Fruit fly (Drosophila melanogaster) whole organism, embryonic: ENCODE measurements around the gene Sk1.
A peak's percentile ranks its signal among the peaks of the same experiment; 100 is the strongest.

Source experiments
- Bteb2 ChIP-seq: fragments of 200-800 bp; sonication (Bioruptor generic); optimal IDR thresholded peaks from 2 replicates; lab custom pipeline; 2016; ENCODE audit warnings: missing biosample characterization, missing genetic modification characterization
- CG10543 ChIP-seq: fragments of 200-800 bp; sonication (Bioruptor generic); optimal IDR thresholded peaks from 3 replicates; lab custom pipeline; 2017; ENCODE audit warnings: missing biosample characterization, mild to moderate bottlenecking, missing genetic modification characterization, moderate library complexity
- CG11696 ChIP-seq: fragments of 200-800 bp; sonication (Bioruptor generic); IDR thresholded peaks from 2 replicates; pipeline ENCODE4 v1.3.6; 2022; ENCODE audit warnings: missing biosample characterization, missing genetic modification characterization
- CG12942 ChIP-seq: fragments of 200-800 bp; sonication (Bioruptor generic); optimal IDR thresholded peaks from 3 replicates; lab custom pipeline; 2016; ENCODE audit warnings: missing biosample characterization, missing genetic modification characterization
- CG16815 ChIP-seq: fragments of 200-800 bp; sonication (Bioruptor generic); optimal IDR thresholded peaks from 3 replicates; lab custom pipeline; 2017; ENCODE audit warnings: missing biosample characterization, mild to moderate bottlenecking, missing genetic modification characterization
- CG17328 ChIP-seq: fragments of 200-800 bp; sonication (Bioruptor generic); IDR thresholded peaks from 2 replicates; pipeline ENCODE4 v1.3.6; 2022; ENCODE audit warnings: missing biosample characterization, missing genetic modification characterization
- CG17568 ChIP-seq: fragments of 200-800 bp; sonication (Bioruptor generic); optimal IDR thresholded peaks from 2 replicates; lab custom pipeline; 2018; ENCODE audit warnings: missing biosample characterization, mild to moderate bottlenecking, missing genetic modification characterization, moderate library complexity
- CG2120 ChIP-seq: fragments of 200-800 bp; sonication (Bioruptor generic); optimal IDR thresholded peaks from 3 replicates; lab custom pipeline; 2016; ENCODE audit warnings: missing biosample characterization, missing genetic modification characterization
- CG2202 ChIP-seq: fragments of 200-800 bp; sonication (Bioruptor generic); optimal IDR thresholded peaks from 2 replicates; lab custom pipeline; 2018; ENCODE audit warnings: missing biosample characterization, mild to moderate bottlenecking, missing genetic modification characterization
- CG2678 ChIP-seq: fragments of 200-800 bp; sonication (Bioruptor generic); optimal IDR thresholded peaks from 3 replicates; lab custom pipeline; 2019; ENCODE audit warnings: missing biosample characterization, mild to moderate bottlenecking, missing genetic modification characterization, moderate library complexity
- CG32532 ChIP-seq: fragments of 200-800 bp; sonication (Bioruptor generic); IDR thresholded peaks from 2 replicates; pipeline ENCODE4 v1.3.6; 2022; ENCODE audit warnings: missing biosample characterization, missing genetic modification characterization
- CG3847 ChIP-seq: fragments of 200-800 bp; sonication (Bioruptor generic); IDR thresholded peaks from 2 replicates; pipeline ENCODE4 v1.3.6; 2022; ENCODE audit warnings: missing biosample characterization, missing genetic modification characterization
- CG4707 ChIP-seq: fragments of 200-800 bp; sonication (Bioruptor generic); optimal IDR thresholded peaks from 2 replicates; lab custom pipeline; 2018; ENCODE audit warnings: missing biosample characterization, mild to moderate bottlenecking, missing genetic modification characterization, moderate library complexity
- CG5245 ChIP-seq: fragments of 200-800 bp; sonication (Bioruptor generic); optimal IDR thresholded peaks from 3 replicates; lab custom pipeline; 2016; ENCODE audit warnings: missing biosample characterization, missing genetic modification characterization
- CG8765 ChIP-seq: fragments of 200-800 bp; sonication (Bioruptor generic); IDR thresholded peaks from 2 replicates; pipeline ENCODE4 v1.3.6; 2022; ENCODE audit warnings: missing biosample characterization, missing genetic modification characterization
- CG9609 ChIP-seq: fragments of 200-800 bp; sonication (Bioruptor generic); optimal IDR thresholded peaks from 3 replicates; lab custom pipeline; 2016; ENCODE audit warnings: missing biosample characterization, missing genetic modification characterization
- CG9932 ChIP-seq: fragments of 200-800 bp; sonication (Bioruptor generic); IDR thresholded peaks from 2 replicates; pipeline ENCODE4 v1.3.6; 2022; ENCODE audit warnings: missing biosample characterization, missing genetic modification characterization
- Drgx ChIP-seq: fragments of 200-800 bp; sonication (Bioruptor generic); IDR thresholded peaks from 2 replicates; pipeline ENCODE4 v1.3.6; 2022; ENCODE audit warnings: missing biosample characterization, missing genetic modification characterization
- Fer1 ChIP-seq: fragments of 200-800 bp; sonication (Bioruptor generic); optimal IDR thresholded peaks from 2 replicates; lab custom pipeline; 2017; ENCODE audit warnings: missing biosample characterization, mild to moderate bottlenecking, missing genetic modification characterization
- Gsc ChIP-seq: fragments of 200-800 bp; sonication (Bioruptor generic); IDR thresholded peaks from 2 replicates; pipeline ENCODE4 v1.3.6; 2022; ENCODE audit warnings: missing biosample characterization, missing genetic modification characterization
- Lim3 ChIP-seq: fragments of 200-800 bp; sonication (Bioruptor generic); IDR thresholded peaks from 2 replicates; pipeline ENCODE4 v1.3.6; 2022; ENCODE audit warnings: missing biosample characterization, missing genetic modification characterization
- Med ChIP-seq: fragments of 200-800 bp; sonication (Bioruptor generic); peaks from one replicate; lab custom pipeline; 2016; ENCODE audit warnings: missing biosample characterization, missing genetic modification characterization, mild to moderate bottlenecking, inconsistent platforms, moderate library complexity
- Ptx1 ChIP-seq: fragments of 200-800 bp; sonication (Bioruptor generic); IDR thresholded peaks from 2 replicates; pipeline ENCODE4 v1.3.6; 2022; ENCODE audit warnings: missing biosample characterization, missing genetic modification characterization
- Rfx ChIP-seq: fragments of 200-800 bp; sonication (Bioruptor generic); IDR thresholded peaks from 2 replicates; pipeline ENCODE4 v1.3.6; 2022; ENCODE audit warnings: missing biosample characterization, missing genetic modification characterization
- ase ChIP-seq: fragments of 200-800 bp; sonication (Bioruptor generic); IDR thresholded peaks from 3 replicates; pipeline ENCODE4 v1.3.6; 2022; ENCODE audit warnings: missing biosample characterization, missing genetic modification characterization
- caup ChIP-seq: fragments of 200-800 bp; sonication (Bioruptor generic); optimal IDR thresholded peaks from 3 replicates; lab custom pipeline; 2017; ENCODE audit warnings: missing biosample characterization, mild to moderate bottlenecking, missing genetic modification characterization, moderate library complexity; ENCODE audit not compliant: severe bottlenecking
- dan ChIP-seq: fragments of 200-800 bp; sonication (Bioruptor generic); IDR thresholded peaks from 2 replicates; pipeline ENCODE4 v1.3.6; 2022; ENCODE audit warnings: missing biosample characterization, missing genetic modification characterization
- eyg ChIP-seq: fragments of 200-800 bp; sonication (Bioruptor generic); optimal IDR thresholded peaks from 3 replicates; lab custom pipeline; 2016; ENCODE audit warnings: missing biosample characterization, missing genetic modification characterization
- gem ChIP-seq: fragments of 200-800 bp; sonication (Bioruptor generic); optimal IDR thresholded peaks from 2 replicates; lab custom pipeline; 2019; ENCODE audit warnings: missing biosample characterization, mild to moderate bottlenecking, missing genetic modification characterization, moderate library complexity
- grau ChIP-seq: fragments of 200-800 bp; optimal IDR thresholded peaks from 3 replicates; lab custom pipeline; 2019; ENCODE audit warnings: missing biosample characterization, mild to moderate bottlenecking, missing genetic modification characterization, moderate library complexity
- klu ChIP-seq: fragments of 200-800 bp; sonication (Bioruptor generic); IDR thresholded peaks from 2 replicates; pipeline ENCODE4 v1.3.6; 2022; ENCODE audit warnings: missing biosample characterization, missing genetic modification characterization
- lmd ChIP-seq: fragments of 200-800 bp; sonication (Bioruptor generic); IDR thresholded peaks from 2 replicates; pipeline ENCODE4 v1.3.6; 2022; ENCODE audit warnings: missing biosample characterization, missing genetic modification characterization
- nau ChIP-seq: fragments of 200-800 bp; sonication (Bioruptor generic); optimal IDR thresholded peaks from 3 replicates; lab custom pipeline; 2017; ENCODE audit warnings: missing biosample characterization, mild to moderate bottlenecking, missing genetic modification characterization, missing genetic modification reagents
- pfk ChIP-seq: fragments of 200-800 bp; sonication (Bioruptor generic); optimal IDR thresholded peaks from 2 replicates; lab custom pipeline; 2018; ENCODE audit warnings: missing biosample characterization, mild to moderate bottlenecking, missing genetic modification characterization, moderate library complexity
- prd ChIP-seq, 3 experiments: fragments of >200 bp in 2 of 3; fragments of 200-800 bp in 1 of 3; sonication (Bioruptor generic) in 1 of 3; optimal IDR thresholded peaks in 2 of 3; IDR thresholded peaks in 1 of 3; 2 replicates in 2 of 3; 3 replicates in 1 of 3; pipeline versions ENCODE4 v1.3.6 to Lab custom; 2017 to 2022; ENCODE audit warnings: missing biosample characterization in 1 of 3, missing genetic modification characterization in 1 of 3
- slbo ChIP-seq: fragments of 200-800 bp; sonication (Bioruptor generic); IDR thresholded peaks from 2 replicates; pipeline ENCODE4 v1.3.6; 2022; ENCODE audit warnings: missing biosample characterization, missing genetic modification characterization
- so ChIP-seq: fragments of 200-800 bp; sonication (Bioruptor generic); IDR thresholded peaks from 3 replicates; pipeline ENCODE4 v1.3.6; 2022; ENCODE audit warnings: missing biosample characterization, missing genetic modification characterization
- tin ChIP-seq: fragments of 200-800 bp; sonication (Bioruptor generic); optimal IDR thresholded peaks from 3 replicates; lab custom pipeline; 2016; ENCODE audit warnings: missing biosample characterization, missing genetic modification characterization
- vvl ChIP-seq: fragments of 200-800 bp; sonication (Bioruptor generic); IDR thresholded peaks from 2 replicates; pipeline ENCODE4 v1.3.6; 2022; ENCODE audit warnings: missing biosample characterization, missing genetic modification characterization

Sk1 gene

DNA sequence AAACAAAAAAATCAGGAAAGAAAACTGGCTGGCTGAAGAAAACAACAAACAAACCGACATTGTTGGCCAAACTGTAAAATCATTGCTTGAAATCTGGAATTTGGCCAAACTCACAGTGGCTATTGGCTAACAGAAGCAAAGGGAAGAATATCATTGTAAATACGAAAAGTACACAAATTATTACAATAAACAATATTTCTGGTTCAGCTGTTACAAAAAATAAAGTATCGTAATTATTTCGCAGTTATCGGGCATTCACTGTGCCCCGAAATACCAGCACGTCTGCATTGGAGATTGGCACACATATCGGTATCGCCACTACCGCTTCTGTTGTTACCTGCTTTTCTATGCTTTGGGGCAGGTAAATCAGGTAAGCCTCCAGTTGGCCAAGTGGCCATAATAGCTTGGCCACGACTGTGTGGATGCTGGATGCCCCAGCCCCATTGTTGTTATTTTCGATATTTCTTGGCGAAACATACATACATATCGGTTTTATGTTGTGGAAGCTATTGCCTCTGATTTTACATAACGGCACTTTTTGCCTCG is 8.8 kb downstream of the Sk1 start (continued):
- TF ChIP-seq CG2202 (tag; lab: Kevin White, UChicago) (no peak), CG4707 (no peak), nau (no peak), CG2120 (GFP tag; lab: Kevin White, UChicago) (peak; percentile 70), klu (no peak), pfk (GFP tag; lab: Kevin White, UChicago) (no peak), CG11696 (GFP tag; lab: Robert Waterston, UW) (no peak), CG8765 (GFP tag; lab: Robert Waterston, UW) (peak; percentile 28; the same call in 1 of the 2 replicates), CG12942 (GFP tag; lab: Kevin White, UChicago) (no peak), vvl (peak; percentile 77; the same call in 1 of the 2 replicates), lmd (GFP tag; lab: Robert Waterston, UW) (peak; percentile 69), CG16815 (GFP tag; lab: Kevin White, UChicago) (no peak), CG10543 (GFP tag; lab: Kevin White, UChicago) (no peak), tin (GFP tag; lab: Kevin White, UChicago) (peak; percentile 21), Fer1 (GFP tag; lab: Kevin White, UChicago) (peak; percentile 46)

DNA sequence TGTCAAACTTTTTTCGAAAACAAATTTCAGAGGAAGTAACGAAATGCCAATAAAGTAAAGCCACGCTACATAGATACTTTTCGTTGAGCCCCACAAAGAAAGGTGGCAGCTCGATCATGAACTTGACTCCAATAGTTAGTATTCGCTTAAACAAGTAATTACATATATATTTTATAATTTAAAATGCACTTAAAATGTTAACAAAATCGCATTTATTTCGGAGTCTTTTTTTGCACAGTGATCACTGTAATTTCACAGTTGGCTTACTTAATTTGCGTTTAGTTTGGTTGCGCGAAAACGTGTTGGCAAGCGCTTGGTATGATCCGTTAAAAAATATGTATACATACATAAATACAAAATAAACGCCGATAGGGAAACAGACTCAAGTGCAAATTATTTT is 9.3 kb downstream of the Sk1 start:
- TF ChIP-seq Bteb2 (GFP tag; lab: Kevin White, UChicago), result no peak
- peak; percentile 55 for TF ChIP-seq grau
- no peak for TF ChIP-seq Lim3 (GFP tag; lab: Robert Waterston, UW)
- 0 out of 2 replicates have a peak, but pooled peaks have one; percentile 8 for TF ChIP-seq CG17328 (GFP tag; lab: Robert Waterston, UW)
- peak; percentile 66 for TF ChIP-seq Med (GFP tag; lab: Kevin White, UChicago)
- TF ChIP-seq prd (optimal IDR thresholded peaks at IDR 0.05; lab: Kevin White, UChicago), result no peak
- TF ChIP-seq prd (GFP tag; IDR thresholded peaks at IDR 0.05; lab: Robert Waterston, UW), result 0 out of 3 replicates have a peak, but pooled peaks have one; percentile 23
- TF ChIP-seq lmd (GFP tag; lab: Robert Waterston, UW), result peak; percentile 12; the same call in 1 of the 2 replicates
- TF ChIP-seq CG17568 (GFP tag; lab: Kevin White, UChicago), result no peak
- TF ChIP-seq Gsc, result no peak
- TF ChIP-seq Rfx (GFP tag; lab: Robert Waterston, UW), result peak; percentile 36
- 0 out of 2 replicates have a peak, but pooled peaks have one; percentile 24 for TF ChIP-seq Ptx1
- TF ChIP-seq Drgx, result peak; percentile 45
- no peak for TF ChIP-seq CG3847 (GFP tag; lab: Robert Waterston, UW)
- 0 out of 2 replicates have a peak, but pooled peaks have one; percentile 13 for TF ChIP-seq CG9932 (GFP tag; lab: Robert Waterston, UW)
- no peak for TF ChIP-seq dan (GFP tag; lab: Robert Waterston, UW)
- peak; percentile 39; the same call in 1 of the 2 replicates for TF ChIP-seq CG32532 (GFP tag; lab: Robert Waterston, UW)
- no peak for TF ChIP-seq eyg (GFP tag; lab: Kevin White, UChicago)
- TF ChIP-seq ase (GFP tag; lab: Robert Waterston, UW), result no peak
- peak; percentile 7 for TF ChIP-seq gem
- no peak for TF ChIP-seq CG5245 (GFP tag; lab: Kevin White, UChicago)
- TF ChIP-seq caup, result no peak
- no peak for TF ChIP-seq so (GFP tag; lab: Robert Waterston, UW)
- TF ChIP-seq slbo (GFP tag; lab: Robert Waterston, UW), result peak; percentile 30; the same call in 1 of the 2 replicates
- TF ChIP-seq CG2678 (tag; lab: Kevin White, UChicago), result no peak
- no peak for TF ChIP-seq CG9609 (GFP tag; lab: Kevin White, UChicago)
